Fruit fly (Drosophila melanogaster) whole organism, adult: ENCODE measurements around the gene CG17169.

Experiments used
- CG11617 ChIP-seq: fragments of 200-800 bp; sonication (Bioruptor generic); optimal IDR thresholded peaks from 2 replicates; lab custom pipeline; 2017; ENCODE audit warnings: mild to moderate bottlenecking, missing biosample characterization, missing genetic modification reagents, missing genetic modification characterization
- CG12768 ChIP-seq: fragments of 200-800 bp; sonication (Bioruptor generic); optimal IDR thresholded peaks from 2 replicates; lab custom pipeline; 2017; ENCODE audit warnings: missing biosample characterization, missing genetic modification characterization, mild to moderate bottlenecking, moderate library complexity, missing genetic modification reagents
- CG14711 ChIP-seq: fragments of 200-800 bp; sonication (Bioruptor generic); optimal IDR thresholded peaks from 2 replicates; lab custom pipeline; 2018; ENCODE audit warnings: missing biosample characterization, mild to moderate bottlenecking, missing genetic modification characterization, moderate library complexity
- CG1620 ChIP-seq: fragments of 200-800 bp; sonication (Bioruptor generic); optimal IDR thresholded peaks from 2 replicates; lab custom pipeline; 2016; ENCODE audit warnings: missing biosample characterization, missing genetic modification characterization
- CG33017 ChIP-seq: fragments of 200-800 bp; sonication (Bioruptor generic); optimal IDR thresholded peaks from 2 replicates; lab custom pipeline; 2018; ENCODE audit warnings: missing biosample characterization, mild to moderate bottlenecking, missing genetic modification characterization, moderate library complexity
- CG5204 ChIP-seq: fragments of 200-800 bp; sonication (Bioruptor generic); optimal IDR thresholded peaks from 2 replicates; lab custom pipeline; 2016; ENCODE audit warnings: missing biosample characterization, missing genetic modification characterization
- CG7045 ChIP-seq: fragments of 200-800 bp; sonication (Bioruptor generic); optimal IDR thresholded peaks from 2 replicates; lab custom pipeline; 2017; ENCODE audit warnings: missing biosample characterization, mild to moderate bottlenecking, missing genetic modification characterization
- CG7101 ChIP-seq: fragments of 200-800 bp; sonication (Bioruptor generic); optimal IDR thresholded peaks from 2 replicates; lab custom pipeline; 2018; ENCODE audit warnings: missing biosample characterization, mild to moderate bottlenecking, missing genetic modification characterization, moderate library complexity
- Clk ChIP-seq: fragments of 200-800 bp; sonication (Bioruptor generic); optimal IDR thresholded peaks from 2 replicates; lab custom pipeline; 2017; ENCODE audit warnings: missing biosample characterization, missing genetic modification characterization
- Crg-1 ChIP-seq: fragments of 200-800 bp; sonication (Bioruptor generic); optimal IDR thresholded peaks from 2 replicates; lab custom pipeline; 2016; ENCODE audit warnings: missing biosample characterization, missing genetic modification characterization
- Hr96 ChIP-seq: fragments of 200-800 bp; sonication (Bioruptor generic); optimal IDR thresholded peaks from 2 replicates; lab custom pipeline; 2016; ENCODE audit warnings: missing biosample characterization, missing genetic modification characterization
- Mnt ChIP-seq: fragments of 200-800 bp; sonication (Bioruptor generic); optimal IDR thresholded peaks from 2 replicates; lab custom pipeline; 2016; ENCODE audit warnings: missing biosample characterization, mild to moderate bottlenecking, missing genetic modification characterization
- bab1 ChIP-seq: fragments of 200-800 bp; sonication (Bioruptor generic); optimal IDR thresholded peaks from 3 replicates; lab custom pipeline; 2019; ENCODE audit warnings: missing biosample characterization, mild to moderate bottlenecking, missing genetic modification characterization, moderate library complexity
- cic ChIP-seq: fragments of 200-800 bp; sonication (Bioruptor generic); optimal IDR thresholded peaks from 2 replicates; lab custom pipeline; 2017; ENCODE audit warnings: missing biosample characterization, mild to moderate bottlenecking, missing genetic modification characterization, moderate library complexity
- cnc ChIP-seq, 2 experiments: fragments of >200 bp; optimal IDR thresholded peaks; 2 replicates each; lab custom pipeline; 2017
- kay ChIP-seq: fragments of 200-800 bp; sonication (Bioruptor generic); peaks from one replicate; lab custom pipeline; 2016; ENCODE audit warnings: missing biosample characterization, missing genetic modification characterization, borderline replicate concordance
- ovo ChIP-seq: fragments of 200-800 bp; sonication (Bioruptor generic); optimal IDR thresholded peaks from 2 replicates; lab custom pipeline; 2016; ENCODE audit warnings: missing biosample characterization, missing genetic modification characterization
- pad ChIP-seq: fragments of 200-800 bp; sonication (Bioruptor generic); optimal IDR thresholded peaks from 3 replicates; lab custom pipeline; 2017; ENCODE audit warnings: missing biosample characterization, missing genetic modification characterization, mild to moderate bottlenecking, moderate library complexity, missing genetic modification reagents
- tj ChIP-seq: fragments of 200-800 bp; sonication (Bioruptor generic); optimal IDR thresholded peaks from 3 replicates; lab custom pipeline; 2017; ENCODE audit warnings: missing biosample characterization, mild to moderate bottlenecking, missing genetic modification characterization, moderate library complexity
- toe ChIP-seq: fragments of 200-800 bp; sonication (Bioruptor generic); optimal IDR thresholded peaks from 2 replicates; lab custom pipeline; 2016; ENCODE audit warnings: missing biosample characterization, missing genetic modification characterization

Gene CG17169

dm6 chrX:23082407-23082905 is 2.0 kb upstream of the CG17169 start, which contains the start of the genes CG17163 and CG17168:
Gene CG17163 (minus strand): TSS chrX:23082709.
Gene CG17168 (plus strand): TSS chrX:23082738.
- TF ChIP-seq CG33017 (tag; lab: Kevin White, UChicago) (no peak), toe (GFP tag; lab: Kevin White, UChicago) (no peak), CG12768 (GFP tag; lab: Kevin White, UChicago) (no peak), bab1 (GFP tag; lab: Kevin White, UChicago) (no peak), kay (GFP tag; lab: Kevin White, UChicago) (peak; percentile 63), Mnt (GFP tag; lab: Kevin White, UChicago) (no peak), CG7045 (GFP tag; lab: Kevin White, UChicago) (no peak), CG5204 (GFP tag; lab: Kevin White, UChicago) (no peak), cic (GFP tag; lab: Kevin White, UChicago) (no peak), CG1620 (GFP tag; lab: Kevin White, UChicago) (no peak), Hr96 (GFP tag; lab: Kevin White, UChicago) (no peak), CG14711 (tag; lab: Kevin White, UChicago) (no peak), Clk (GFP tag; lab: Kevin White, UChicago) (no peak), tj (GFP tag; lab: Kevin White, UChicago) (peak; percentile 17), CG11617 (no peak), cnc (optimal IDR thresholded peaks at IDR 0.05; lab: Kevin White, UChicago) (no peak)

dm6 chrX:23089087-23089732 is 4.7 kb downstream of the CG17169 start:
- TF ChIP-seq CG5204 (GFP tag; lab: Kevin White, UChicago) (no peak), Mnt (GFP tag; lab: Kevin White, UChicago) (no peak), CG7045 (GFP tag; lab: Kevin White, UChicago) (no peak), CG11617 (no peak), tj (GFP tag; lab: Kevin White, UChicago) (peak; percentile 92), Crg-1 (GFP tag; lab: Kevin White, UChicago) (no peak)

- TF ChIP-seq cnc (optimal IDR thresholded peaks at IDR 0.05; lab: Kevin White, UChicago) (no peak), kay (GFP tag; lab: Kevin White, UChicago) (peak; percentile 26)
These were observed 6.0 kb downstream of the CG17169 start for dm6 chrX:23090474-23090873.

- TF ChIP-seq Crg-1 (GFP tag; lab: Kevin White, UChicago) (no peak), Clk (GFP tag; lab: Kevin White, UChicago) (no peak), kay (GFP tag; lab: Kevin White, UChicago) (no peak), ovo (GFP tag; lab: Kevin White, UChicago) (no peak), CG1620 (GFP tag; lab: Kevin White, UChicago) (no peak), CG5204 (GFP tag; lab: Kevin White, UChicago) (no peak), toe (GFP tag; lab: Kevin White, UChicago) (no peak), cic (GFP tag; lab: Kevin White, UChicago) (no peak), CG7045 (GFP tag; lab: Kevin White, UChicago) (no peak), Hr96 (GFP tag; lab: Kevin White, UChicago) (no peak), CG33017 (tag; lab: Kevin White, UChicago) (no peak), pad (GFP tag; lab: Kevin White, UChicago) (no peak), CG7101 (tag; lab: Kevin White, UChicago) (no peak), Mnt (GFP tag; lab: Kevin White, UChicago) (no peak), tj (GFP tag; lab: Kevin White, UChicago) (no peak)
These were observed 6.8 kb downstream of the CG17169 start for dm6 chrX:23091289-23091688.

- TF ChIP-seq CG7045 (GFP tag; lab: Kevin White, UChicago) = no peak
- TF ChIP-seq Crg-1 (GFP tag; lab: Kevin White, UChicago) = no peak
- TF ChIP-seq cic (GFP tag; lab: Kevin White, UChicago) = no peak
- no peak for TF ChIP-seq tj (GFP tag; lab: Kevin White, UChicago)
- TF ChIP-seq toe (GFP tag; lab: Kevin White, UChicago) = no peak
- TF ChIP-seq ovo (GFP tag; lab: Kevin White, UChicago) = no peak
- TF ChIP-seq pad (GFP tag; lab: Kevin White, UChicago) = no peak
- TF ChIP-seq CG7101 (tag; lab: Kevin White, UChicago) = no peak
- TF ChIP-seq cnc (optimal IDR thresholded peaks at IDR 0.05; lab: Kevin White, UChicago) = no peak
- TF ChIP-seq Mnt (GFP tag; lab: Kevin White, UChicago) = no peak
- no peak for TF ChIP-seq bab1 (GFP tag; lab: Kevin White, UChicago)
- TF ChIP-seq CG5204 (GFP tag; lab: Kevin White, UChicago) = no peak
- TF ChIP-seq CG12768 (GFP tag; lab: Kevin White, UChicago) = no peak
- TF ChIP-seq CG33017 (tag; lab: Kevin White, UChicago) = no peak
- TF ChIP-seq Clk (GFP tag; lab: Kevin White, UChicago) = no peak
- TF ChIP-seq CG14711 (tag; lab: Kevin White, UChicago) = no peak
- no peak for TF ChIP-seq CG11617
- no peak for TF ChIP-seq CG1620 (GFP tag; lab: Kevin White, UChicago)
- TF ChIP-seq kay (GFP tag; lab: Kevin White, UChicago) = no peak
These were observed 7.3 kb downstream of the CG17169 start for dm6 chrX:23091811-23092210.

- no peak for TF ChIP-seq CG5204 (GFP tag; lab: Kevin White, UChicago)
- TF ChIP-seq CG11617 = no peak
- no peak for TF ChIP-seq Clk (GFP tag; lab: Kevin White, UChicago)
- no peak for TF ChIP-seq ovo (GFP tag; lab: Kevin White, UChicago)
- no peak for TF ChIP-seq Mnt (GFP tag; lab: Kevin White, UChicago)
- TF ChIP-seq tj (GFP tag; lab: Kevin White, UChicago) = no peak
- no peak for TF ChIP-seq Hr96 (GFP tag; lab: Kevin White, UChicago)
- TF ChIP-seq CG1620 (GFP tag; lab: Kevin White, UChicago) = no peak
These were observed 8.1 kb downstream of the CG17169 start, which contains the start of gene CG17159 for dm6 chrX:23092531-23092930. Gene CG17159 (minus strand): TSS chrX:23092631.
